Fruit fly (Drosophila melanogaster) Kc167 (cell line): ENCODE results near the gene CG15465.

ENCODE experiments used
- Myc ChIP-seq: fragments of >200 bp; optimal IDR thresholded peaks from 2 replicates; lab custom pipeline; 2017; ENCODE audit warnings: missing external identifiers
- h ChIP-seq: fragments of >200 bp; optimal IDR thresholded peaks from 3 replicates; lab custom pipeline; 2018; ENCODE audit warnings: missing external identifiers
- ttk ChIP-seq: sonication (Bioruptor generic); optimal IDR thresholded peaks from 2 replicates; lab custom pipeline; 2017; ENCODE audit warnings: missing external identifiers

dm6 chrX:5143810-5144209 lies 58.3 kb downstream of the CG15465 start:
- TF ChIP-seq ttk (lab: Kevin White, UChicago) (no peak), h (no peak), Myc (no peak)
